Fruit fly (Drosophila melanogaster) whole organism, pupa: ENCODE data around the gene CG10650.

ENCODE experiments used
- CG14655 ChIP-seq: fragments of 200-800 bp; sonication (Bioruptor generic); optimal IDR thresholded peaks from 3 replicates; lab custom pipeline; 2017; ENCODE audit warnings: mild to moderate bottlenecking, missing biosample characterization, missing genetic modification reagents, missing genetic modification characterization
- CG15710 ChIP-seq: fragments of 200-800 bp; sonication (Bioruptor generic); optimal IDR thresholded peaks from 2 replicates; lab custom pipeline; 2018; ENCODE audit warnings: missing biosample characterization, mild to moderate bottlenecking, missing genetic modification characterization, moderate library complexity
- CG17806 ChIP-seq: fragments of 200-800 bp; sonication (Bioruptor generic); optimal IDR thresholded peaks from 2 replicates; lab custom pipeline; 2018; ENCODE audit warnings: missing biosample characterization, mild to moderate bottlenecking, missing genetic modification characterization, moderate library complexity
- CG34367 ChIP-seq: fragments of 200-800 bp; sonication (Bioruptor generic); optimal IDR thresholded peaks from 2 replicates; lab custom pipeline; 2018; ENCODE audit warnings: missing biosample characterization, mild to moderate bottlenecking, missing genetic modification characterization
- CG4496 ChIP-seq: fragments of 200-800 bp; sonication (Bioruptor generic); IDR thresholded peaks from 3 replicates; pipeline ENCODE4 v1.3.6; 2022; ENCODE audit warnings: missing biosample characterization, missing genetic modification characterization
- CG8159 ChIP-seq: fragments of 200-800 bp; sonication (Bioruptor generic); optimal IDR thresholded peaks from 3 replicates; lab custom pipeline; 2018; ENCODE audit warnings: missing biosample characterization, mild to moderate bottlenecking, missing genetic modification characterization, moderate library complexity
- D1 ChIP-seq: fragments of 200-800 bp; sonication (Bioruptor generic); optimal IDR thresholded peaks from 2 replicates; lab custom pipeline; 2018; ENCODE audit warnings: missing biosample characterization, mild to moderate bottlenecking, missing genetic modification characterization, moderate library complexity
- EcR ChIP-seq: fragments of 200-800 bp; sonication (Bioruptor generic); optimal IDR thresholded peaks from 3 replicates; lab custom pipeline; 2019; ENCODE audit warnings: missing biosample characterization, missing genetic modification characterization, mild to moderate bottlenecking, moderate library complexity, missing genetic modification reagents
- Pif1A ChIP-seq: fragments of 200-800 bp; sonication (Bioruptor generic); optimal IDR thresholded peaks from 3 replicates; lab custom pipeline; 2016; ENCODE audit warnings: missing biosample characterization, missing genetic modification characterization
- Snoo ChIP-seq: fragments of 200-800 bp; sonication (Bioruptor generic); optimal IDR thresholded peaks from 3 replicates; lab custom pipeline; 2017; ENCODE audit warnings: missing biosample characterization, mild to moderate bottlenecking, missing genetic modification characterization, inconsistent platforms
- gl ChIP-seq: fragments of 200-800 bp; sonication (Bioruptor generic); optimal IDR thresholded peaks from 2 replicates; lab custom pipeline; 2018; ENCODE audit warnings: missing biosample characterization, mild to moderate bottlenecking, missing genetic modification characterization

dm6 chr2L:18982826-18983758 lies 12.6 kb downstream of the CG10650 start:
- TF ChIP-seq CG34367 (tag; lab: Kevin White, UChicago) (no peak), D1 (tag; lab: Kevin White, UChicago) (no peak), CG15710 (tag; lab: Kevin White, UChicago) (peak; percentile 21), CG4496 (no peak), EcR (GFP tag; lab: Kevin White, UChicago) (peak; percentile 85), CG14655 (GFP tag; lab: Kevin White, UChicago) (no peak), Snoo (tag; lab: Kevin White, UChicago) (no peak), CG17806 (tag; lab: Kevin White, UChicago) (no peak), CG8159 (peak; percentile 34), gl (tag; lab: Kevin White, UChicago) (no peak), Pif1A (GFP tag; lab: Kevin White, UChicago) (no peak)
